Fruit fly (Drosophila melanogaster) whole organism, prepupa: Measurements from ENCODE around the gene Pat1.

Source experiments
- Blimp-1 ChIP-seq: fragments of 200-800 bp; sonication (Bioruptor generic); optimal IDR thresholded peaks from 3 replicates; lab custom pipeline; 2017; ENCODE audit warnings: missing biosample characterization, missing genetic modification characterization, mild to moderate bottlenecking, moderate library complexity, missing genetic modification reagents
- CG10631 ChIP-seq: fragments of 200-800 bp; sonication (Bioruptor generic); optimal IDR thresholded peaks from 2 replicates; lab custom pipeline; 2016; ENCODE audit warnings: missing biosample characterization, missing genetic modification characterization
- CG10669 ChIP-seq: fragments of 200-800 bp; sonication (Bioruptor generic); optimal IDR thresholded peaks from 3 replicates; lab custom pipeline; 2018; ENCODE audit warnings: missing biosample characterization, mild to moderate bottlenecking, missing genetic modification characterization, moderate library complexity
- CG11294 ChIP-seq: fragments of 200-800 bp; sonication (Bioruptor generic); IDR thresholded peaks from 2 replicates; pipeline ENCODE4 v1.3.6; 2022; ENCODE audit warnings: missing biosample characterization, missing genetic modification characterization
- CG15336 ChIP-seq: fragments of 200-800 bp; sonication (Bioruptor generic); IDR thresholded peaks from 2 replicates; pipeline ENCODE4 v1.3.6; 2022; ENCODE audit warnings: missing biosample characterization, missing genetic modification characterization
- CG3032 ChIP-seq: fragments of 200-800 bp; optimal IDR thresholded peaks from 2 replicates; lab custom pipeline; 2019; ENCODE audit warnings: missing biosample characterization, mild to moderate bottlenecking, missing genetic modification characterization, moderate library complexity
- CG31627 ChIP-seq: fragments of 200-800 bp; sonication (Bioruptor generic); optimal IDR thresholded peaks from 3 replicates; lab custom pipeline; 2016; ENCODE audit warnings: missing biosample characterization, missing genetic modification characterization
- CG32006 ChIP-seq: fragments of 200-800 bp; sonication (Bioruptor generic); optimal IDR thresholded peaks from 3 replicates; lab custom pipeline; 2017; ENCODE audit warnings: missing biosample characterization, mild to moderate bottlenecking, missing genetic modification characterization
- CG34406 ChIP-seq: fragments of 200-800 bp; sonication (Bioruptor generic); optimal IDR thresholded peaks from 3 replicates; lab custom pipeline; 2016; ENCODE audit warnings: missing biosample characterization, missing genetic modification characterization
- CG3919 ChIP-seq: fragments of 200-800 bp; sonication (Bioruptor generic); optimal IDR thresholded peaks from 3 replicates; lab custom pipeline; 2016; ENCODE audit warnings: missing biosample characterization, missing genetic modification characterization
- CG4318 ChIP-seq: fragments of 200-800 bp; sonication (Bioruptor generic); optimal IDR thresholded peaks from 3 replicates; lab custom pipeline; 2017; ENCODE audit warnings: missing biosample characterization, mild to moderate bottlenecking, missing genetic modification characterization
- CG6163 ChIP-seq: fragments of 200-800 bp; sonication (Bioruptor generic); IDR thresholded peaks from 3 replicates; pipeline ENCODE4 v1.3.6; 2022; ENCODE audit warnings: missing biosample characterization, missing genetic modification characterization
- CG6854 ChIP-seq: fragments of 200-800 bp; sonication (Bioruptor generic); optimal IDR thresholded peaks from 2 replicates; lab custom pipeline; 2017; ENCODE audit warnings: missing biosample characterization, mild to moderate bottlenecking, missing genetic modification characterization
- CG8632 ChIP-seq: fragments of 200-800 bp; sonication (Bioruptor generic); optimal IDR thresholded peaks from 3 replicates; lab custom pipeline; 2016; ENCODE audit warnings: missing biosample characterization, missing genetic modification characterization
- Eip78C ChIP-seq: fragments of 200-800 bp; sonication (Bioruptor generic); peaks from one replicate; lab custom pipeline; 2016; ENCODE audit warnings: missing biosample characterization, missing genetic modification characterization
- Eip93F ChIP-seq: fragments of 200-800 bp; sonication (Bioruptor generic); optimal IDR thresholded peaks from 2 replicates; lab custom pipeline; 2016; ENCODE audit warnings: missing biosample characterization, mild to moderate bottlenecking, missing genetic modification characterization
- Ets21C ChIP-seq: fragments of 200-800 bp; sonication (Bioruptor generic); optimal IDR thresholded peaks from 3 replicates; lab custom pipeline; 2016; ENCODE audit warnings: missing biosample characterization, missing genetic modification characterization
- Ets96B ChIP-seq: fragments of 200-800 bp; optimal IDR thresholded peaks from 2 replicates; lab custom pipeline; 2019; ENCODE audit warnings: missing biosample characterization, mild to moderate bottlenecking, missing genetic modification characterization, moderate library complexity
- Gug ChIP-seq: fragments of 200-800 bp; sonication (Bioruptor generic); IDR thresholded peaks from 2 replicates; pipeline ENCODE4 v1.3.6; 2022; ENCODE audit warnings: missing biosample characterization, missing genetic modification characterization
- Hr39 ChIP-seq: fragments of 200-800 bp; sonication (Bioruptor generic); optimal IDR thresholded peaks from 2 replicates; lab custom pipeline; 2016; ENCODE audit warnings: missing biosample characterization, missing genetic modification characterization
- Met ChIP-seq: fragments of 200-800 bp; sonication (Bioruptor generic); optimal IDR thresholded peaks from 3 replicates; lab custom pipeline; 2016; ENCODE audit warnings: missing biosample characterization, missing genetic modification characterization
- OdsH ChIP-seq: fragments of 200-800 bp; sonication (Bioruptor generic); optimal IDR thresholded peaks from 3 replicates; lab custom pipeline; 2016; ENCODE audit warnings: missing biosample characterization, missing genetic modification characterization
- Smox ChIP-seq: fragments of 200-800 bp; sonication (Bioruptor generic); optimal IDR thresholded peaks from 3 replicates; lab custom pipeline; 2016; ENCODE audit warnings: missing biosample characterization, missing genetic modification characterization
- Sox102F ChIP-seq: fragments of 200-800 bp; sonication (Bioruptor generic); optimal IDR thresholded peaks from 2 replicates; lab custom pipeline; 2016; ENCODE audit warnings: missing biosample characterization, mild to moderate bottlenecking, missing genetic modification characterization
- achi ChIP-seq: fragments of 200-800 bp; sonication (Bioruptor generic); optimal IDR thresholded peaks from 3 replicates; lab custom pipeline; 2016; ENCODE audit warnings: missing biosample characterization, missing genetic modification characterization
- acj6 ChIP-seq: fragments of 200-800 bp; sonication (Bioruptor generic); optimal IDR thresholded peaks from 3 replicates; lab custom pipeline; 2016; ENCODE audit warnings: missing biosample characterization, missing genetic modification characterization
- cyc ChIP-seq: fragments of 200-800 bp; sonication (Bioruptor generic); optimal IDR thresholded peaks from 3 replicates; lab custom pipeline; 2016; ENCODE audit warnings: missing biosample characterization, missing genetic modification characterization
- dac ChIP-seq: fragments of 200-800 bp; sonication (Bioruptor generic); optimal IDR thresholded peaks from 2 replicates; lab custom pipeline; 2017; ENCODE audit warnings: missing biosample characterization, mild to moderate bottlenecking, missing genetic modification characterization
- dsx ChIP-seq: fragments of 200-800 bp; optimal IDR thresholded peaks from 3 replicates; lab custom pipeline; 2019; ENCODE audit warnings: missing biosample characterization, mild to moderate bottlenecking, missing genetic modification characterization, moderate library complexity; ENCODE audit not compliant: poor library complexity, severe bottlenecking
- eg ChIP-seq: fragments of 200-800 bp; sonication (Bioruptor generic); IDR thresholded peaks from 3 replicates; pipeline ENCODE4 v1.3.6; 2022; ENCODE audit warnings: missing biosample characterization, missing genetic modification characterization
- esn ChIP-seq: fragments of 200-800 bp; sonication (Bioruptor generic); optimal IDR thresholded peaks from 2 replicates; lab custom pipeline; 2016; ENCODE audit warnings: missing biosample characterization, mild to moderate bottlenecking, missing genetic modification characterization, moderate library complexity
- fd59A ChIP-seq: fragments of 200-800 bp; sonication (Bioruptor generic); optimal IDR thresholded peaks from 2 replicates; lab custom pipeline; 2017; ENCODE audit warnings: missing biosample characterization, mild to moderate bottlenecking, missing genetic modification characterization, missing genetic modification reagents
- fkh ChIP-seq: fragments of 200-800 bp; sonication (Bioruptor generic); optimal IDR thresholded peaks from 3 replicates; lab custom pipeline; 2017; ENCODE audit warnings: missing biosample characterization, mild to moderate bottlenecking, missing genetic modification characterization, moderate library complexity
- net ChIP-seq: fragments of 200-800 bp; sonication (Bioruptor generic); optimal IDR thresholded peaks from 3 replicates; lab custom pipeline; 2016; ENCODE audit warnings: missing biosample characterization, missing genetic modification characterization
- salr ChIP-seq, 2 experiments: fragments of 200-800 bp; sonication (Bioruptor generic); optimal IDR thresholded peaks; 3 replicates each; lab custom pipeline; 2016 to 2018; ENCODE audit warnings: missing biosample characterization in 2 of 2, missing genetic modification characterization in 2 of 2, mild to moderate bottlenecking in 1 of 2
- spab ChIP-seq: fragments of 200-800 bp; sonication (Bioruptor generic); optimal IDR thresholded peaks from 2 replicates; lab custom pipeline; 2017; ENCODE audit warnings: missing biosample characterization, mild to moderate bottlenecking, missing genetic modification characterization, missing genetic modification reagents
- ss ChIP-seq, 2 experiments: fragments of 200-800 bp; sonication (Bioruptor generic); optimal IDR thresholded peaks; 2 replicates in 1 of 2; 3 replicates in 1 of 2; lab custom pipeline; 2017 to 2018; ENCODE audit warnings: mild to moderate bottlenecking in 2 of 2, missing biosample characterization in 2 of 2, missing genetic modification characterization in 2 of 2, moderate library complexity in 1 of 2
- svp ChIP-seq: fragments of 200-800 bp; sonication (Bioruptor generic); peaks from one replicate; lab custom pipeline; 2016; ENCODE audit warnings: missing biosample characterization, missing genetic modification characterization
- vri ChIP-seq: fragments of 200-800 bp; sonication (Bioruptor generic); optimal IDR thresholded peaks from 3 replicates; lab custom pipeline; 2016; ENCODE audit warnings: missing biosample characterization, mild to moderate bottlenecking, missing genetic modification characterization

Pat1 gene

DNA sequence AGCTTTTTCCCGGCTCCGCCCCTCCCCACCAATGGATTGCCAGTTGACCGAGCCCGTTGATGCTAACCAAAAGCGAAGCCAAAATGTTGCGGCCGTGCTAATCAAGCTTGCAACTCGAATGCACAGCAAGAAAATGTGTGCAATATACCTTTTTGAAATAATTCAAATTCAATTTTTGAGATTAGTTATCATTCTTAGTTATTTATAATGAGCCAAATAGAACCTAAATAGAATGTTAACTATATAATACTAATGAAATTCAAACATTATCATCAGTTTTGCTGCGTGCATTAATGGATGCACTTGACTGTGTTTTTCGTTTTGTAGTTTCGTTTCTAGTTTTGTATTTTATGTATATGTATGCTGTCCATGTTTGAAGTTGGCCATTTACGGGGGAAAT, 48.2 kb upstream of the Pat1 start (continued):
- TF ChIP-seq cyc (GFP tag; lab: Kevin White, UChicago): peak; percentile 33
- TF ChIP-seq CG3032: peak; percentile 55
- TF ChIP-seq spab (GFP tag; lab: Kevin White, UChicago): peak; percentile 27
- no peak for TF ChIP-seq Blimp-1 (GFP tag; lab: Kevin White, UChicago)
- TF ChIP-seq Sox102F (GFP tag; lab: Kevin White, UChicago): peak; percentile 42
- TF ChIP-seq CG11294 (GFP tag; lab: Robert Waterston, UW): peak; percentile 57; the same call in 1 of the 2 replicates
- TF ChIP-seq net (GFP tag; lab: Kevin White, UChicago): peak; percentile 56

- peak in 1 of 2 experiments; percentile 1 for TF ChIP-seq salr (GFP tag; optimal IDR thresholded peaks at IDR 0.05; lab: Kevin White, UChicago)
- peak; percentile 6 for TF ChIP-seq CG32006 (GFP tag; lab: Kevin White, UChicago)
- no peak for TF ChIP-seq Smox (GFP tag; lab: Kevin White, UChicago)
- TF ChIP-seq CG10631 (GFP tag; lab: Kevin White, UChicago): peak; percentile 30
- TF ChIP-seq dsx (GFP tag; lab: Kevin White, UChicago): no peak
- peak; percentile 83 for TF ChIP-seq svp (GFP tag; lab: Kevin White, UChicago)
- TF ChIP-seq CG6163 (GFP tag; lab: Robert Waterston, UW): 0 out of 3 replicates have a peak, but pooled peaks have one; percentile 19
- TF ChIP-seq Eip78C (GFP tag; lab: Kevin White, UChicago): peak; percentile 72
Measured at dm6 chrX:6543569-6544173, 46.9 kb upstream of the Pat1 start.

DNA sequence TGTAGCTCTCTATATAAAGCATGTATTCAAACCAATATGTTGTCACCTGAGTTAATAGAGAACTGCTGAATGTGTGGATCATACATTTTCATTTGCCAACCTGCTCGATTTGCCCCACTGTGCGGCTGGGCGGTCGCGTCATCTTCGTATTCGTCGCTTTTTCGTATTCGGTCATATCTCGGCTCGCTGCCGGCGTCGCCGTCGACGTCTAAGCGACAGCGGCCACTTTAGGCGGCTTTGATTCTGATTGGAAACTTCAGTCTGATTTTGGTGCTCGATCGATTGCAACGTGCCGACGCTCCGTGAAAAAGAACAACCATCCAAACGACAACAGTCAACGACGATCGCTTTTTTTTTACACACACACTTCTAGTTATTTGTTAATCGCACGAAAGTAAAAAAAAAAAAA, 44.7 kb upstream of the Pat1 start:
- no peak for TF ChIP-seq dac (GFP tag; lab: Kevin White, UChicago)
- peak; percentile 14; the same call in 1 of the 3 replicates for TF ChIP-seq eg (GFP tag; lab: Robert Waterston, UW)
- 0 out of 3 replicates have a peak, but pooled peaks have one; percentile 31 for TF ChIP-seq CG6163 (GFP tag; lab: Robert Waterston, UW)
- TF ChIP-seq Eip78C (GFP tag; lab: Kevin White, UChicago): peak; percentile 49
- peak; percentile 46 for TF ChIP-seq CG15336 (GFP tag; lab: Robert Waterston, UW)
- peak; percentile 73 for TF ChIP-seq svp (GFP tag; lab: Kevin White, UChicago)
- peak; percentile 56 for TF ChIP-seq vri (GFP tag; lab: Kevin White, UChicago)
- TF ChIP-seq Met (GFP tag; lab: Kevin White, UChicago): peak; percentile 1
- no peak for TF ChIP-seq CG3032
- TF ChIP-seq fd59A (GFP tag; lab: Kevin White, UChicago): no peak

DNA sequence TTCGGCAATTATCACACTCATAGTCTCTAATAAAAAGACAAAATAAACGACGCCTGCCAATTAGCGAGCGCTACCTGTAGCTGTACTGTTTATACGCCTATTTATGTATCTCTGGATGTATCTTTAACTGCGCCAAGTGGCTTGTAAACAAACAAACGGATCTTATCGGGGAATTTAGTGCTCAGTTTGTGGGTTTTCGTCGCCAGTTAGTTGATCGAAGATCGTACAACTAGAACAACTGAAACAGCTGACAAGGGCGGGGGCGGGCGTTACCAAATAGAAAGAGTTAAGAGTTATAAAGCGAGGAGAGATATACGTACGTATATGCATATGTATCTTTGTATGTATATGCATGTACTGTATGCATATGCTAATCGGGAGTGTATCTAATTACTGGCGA, 43.6 kb upstream of the Pat1 start:
- TF ChIP-seq CG10669 (GFP tag; lab: Kevin White, UChicago): no peak
- TF ChIP-seq fkh (GFP tag; lab: Kevin White, UChicago): peak; percentile 83

DNA sequence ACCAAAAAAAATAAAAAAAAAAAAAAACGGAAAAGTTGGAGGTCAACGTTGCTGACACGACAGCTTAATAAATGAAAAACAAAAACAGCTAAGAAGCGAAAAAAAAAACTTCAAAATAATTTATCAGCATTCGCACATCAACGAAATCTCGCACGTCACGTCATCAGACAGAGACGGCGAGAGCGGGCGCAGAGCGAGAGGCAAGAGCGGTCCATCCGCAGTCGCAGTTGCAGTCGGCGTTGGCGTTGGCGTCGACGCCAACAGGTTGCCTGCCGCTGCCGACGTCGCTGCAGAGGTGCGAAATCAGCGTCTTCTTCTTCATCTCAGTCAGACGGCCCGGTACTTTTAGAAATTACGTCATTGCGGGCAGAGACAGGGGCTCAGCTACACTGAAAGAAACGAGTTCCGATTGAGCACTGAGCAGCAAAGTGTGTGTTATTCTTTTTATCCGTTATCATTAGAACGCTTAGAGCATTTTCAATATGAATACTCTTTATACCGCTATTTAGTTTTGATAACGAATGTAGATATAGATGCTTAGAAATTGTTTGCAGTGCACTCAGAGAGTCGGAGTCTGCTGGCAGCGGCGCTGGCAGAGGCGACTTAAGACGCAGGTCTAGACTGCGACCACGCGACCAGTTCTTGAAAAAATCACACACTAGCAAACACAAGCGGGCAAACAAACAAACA, 41.0 kb upstream of the Pat1 start:
- TF ChIP-seq acj6 (GFP tag; lab: Kevin White, UChicago) (peak; percentile 95), CG6854 (GFP tag; lab: Kevin White, UChicago) (peak; percentile 94), Eip93F (peak; percentile 89), Blimp-1 (GFP tag; lab: Kevin White, UChicago) (peak; percentile 88), fd59A (GFP tag; lab: Kevin White, UChicago) (peak; percentile 93), CG34406 (peak; percentile 89), Hr39 (peak; percentile 95), cyc (GFP tag; lab: Kevin White, UChicago) (peak; percentile 98), esn (GFP tag; lab: Kevin White, UChicago) (peak; percentile 95), CG8632 (GFP tag; lab: Kevin White, UChicago) (peak; percentile 91), ss (GFP tag; optimal IDR thresholded peaks at IDR 0.05; lab: Kevin White, UChicago) (peak; percentile 91 to 93), svp (GFP tag; lab: Kevin White, UChicago) (peak; percentile 97), CG3919 (GFP tag; lab: Kevin White, UChicago) (peak; percentile 99), Ets96B (tag; lab: Kevin White, UChicago) (peak; percentile 94), dac (GFP tag; lab: Kevin White, UChicago) (peak; percentile 92), Ets21C (GFP tag; lab: Kevin White, UChicago) (peak; percentile 89), CG3032 (peak; percentile 95), CG6163 (GFP tag; lab: Robert Waterston, UW) (peak; percentile 99), CG4318 (peak; percentile 93), CG31627 (peak; percentile 96), achi (peak; percentile 95), OdsH (GFP tag; lab: Kevin White, UChicago) (peak; percentile 95), CG10631 (GFP tag; lab: Kevin White, UChicago) (peak; percentile 96), CG15336 (GFP tag; lab: Robert Waterston, UW) (peak; percentile 98), Gug (GFP tag; lab: Robert Waterston, UW) (peak; percentile 98), CG11294 (GFP tag; lab: Robert Waterston, UW) (peak; percentile 94)
